Fruit fly (Drosophila melanogaster): Measurements from ENCODE around the gene Ent2.

The Ent2 gene

DNA sequence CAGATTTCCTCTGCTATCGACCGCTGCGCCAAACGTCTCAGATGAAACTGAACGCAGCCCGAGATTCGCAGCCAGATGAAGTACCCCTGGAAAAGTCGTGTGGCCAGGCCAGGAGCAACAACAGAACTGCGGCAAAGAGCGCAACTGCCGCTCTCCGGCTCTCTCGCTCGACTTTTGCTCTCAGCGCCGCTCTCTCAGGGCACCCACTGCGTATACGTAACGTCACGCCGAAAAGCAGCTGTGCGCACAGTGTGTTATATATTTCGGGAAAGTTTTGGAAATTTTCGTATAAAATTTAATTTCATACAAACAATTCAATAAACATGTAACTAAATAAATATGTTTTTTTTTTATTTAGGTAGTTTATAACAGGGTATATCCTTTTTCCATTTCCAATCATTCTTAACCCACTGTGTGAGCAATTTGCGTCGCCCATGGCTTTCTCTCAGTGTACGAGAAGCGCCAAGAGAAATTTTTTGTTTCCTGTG is 38.9 kb downstream of the Ent2 start, which contains the start of gene Dpp10 (continued):
- TF ChIP-seq Taf1 (GFP tag; IDR thresholded peaks at IDR 0.05): peak; percentile 94
- peak; percentile 37 for TF ChIP-seq btn (GFP tag; optimal IDR thresholded peaks at IDR 0.05)
- TF ChIP-seq vvl (GFP tag; IDR thresholded peaks at IDR 0.05): peak; percentile 97
- peak; percentile 95 for TF ChIP-seq HLH3B (GFP tag; IDR thresholded peaks at IDR 0.05)
- peak; percentile 73 for TF ChIP-seq Gsc (GFP tag; IDR thresholded peaks at IDR 0.05)
- TF ChIP-seq CG18476 (GFP tag; optimal IDR thresholded peaks at IDR 0.05): peak; percentile 84
- peak; percentile 28 for TF ChIP-seq Neu2 (GFP tag; optimal IDR thresholded peaks at IDR 0.05; ENCODE audit: borderline replicate concordance)
- TF ChIP-seq fru (optimal IDR thresholded peaks at IDR 0.05): no peak
- TF ChIP-seq Atf-2 (GFP tag; optimal IDR thresholded peaks at IDR 0.05): peak; percentile 72
- TF ChIP-seq GATAe (GFP tag; conservative IDR thresholded peaks at IDR 0.05): peak; percentile 92
- TF ChIP-seq Hr51 (GFP tag; optimal IDR thresholded peaks at IDR 0.05): peak; percentile 90 to 94
- peak; percentile 97 for TF ChIP-seq CG32532 (GFP tag; IDR thresholded peaks at IDR 0.05)
- TF ChIP-seq CG11247 (GFP tag; IDR thresholded peaks at IDR 0.05): peak; percentile 94
- TF ChIP-seq CG17568 (GFP tag; optimal IDR thresholded peaks at IDR 0.05): peak; percentile 83
- peak; percentile 65 for TF ChIP-seq abd-A (tag; optimal IDR thresholded peaks at IDR 0.05)
- TF ChIP-seq pfk (GFP tag; optimal IDR thresholded peaks at IDR 0.05): no peak
- peak; percentile 44 for TF ChIP-seq twi (tag; optimal IDR thresholded peaks at IDR 0.05)
- peak; percentile 95 for TF ChIP-seq CG11085 (GFP tag; IDR thresholded peaks at IDR 0.05)
- no peak for TF ChIP-seq p53 (GFP tag; optimal IDR thresholded peaks at IDR 0.05)
- TF ChIP-seq CG2120 (GFP tag; optimal IDR thresholded peaks at IDR 0.05): peak; percentile 98
- peak; percentile 74 for TF ChIP-seq CG33213 (GFP tag; optimal IDR thresholded peaks at IDR 0.05)
- TF ChIP-seq lmd (GFP tag; IDR thresholded peaks at IDR 0.05): peak; percentile 95
- peak; percentile 78 for TF ChIP-seq CG1529 (GFP tag; optimal IDR thresholded peaks at IDR 0.05)
- no peak for TF ChIP-seq usp (GFP tag; optimal IDR thresholded peaks at IDR 0.05)
- peak; percentile 75 for TF ChIP-seq sima (GFP tag; optimal IDR thresholded peaks at IDR 0.05)
- TF ChIP-seq CG17612 (GFP tag; IDR thresholded peaks at IDR 0.05): peak; percentile 93
- TF ChIP-seq CG8765 (GFP tag; IDR thresholded peaks at IDR 0.05): peak; percentile 77; the same call in 1 of the 2 replicates
- peak; percentile 83; the same call in 2 of the 3 replicates for TF ChIP-seq CG17361 (GFP tag; IDR thresholded peaks at IDR 0.05)
- TF ChIP-seq Rfx (GFP tag; IDR thresholded peaks at IDR 0.05): peak; percentile 99
- TF ChIP-seq Fer2 (tag; optimal IDR thresholded peaks at IDR 0.05): peak; percentile 86
- TF ChIP-seq CG13296 (GFP tag; optimal IDR thresholded peaks at IDR 0.05): peak; percentile 94
- TF ChIP-seq Xrp1 (GFP tag; IDR thresholded peaks at IDR 0.05): peak; percentile 92
- TF ChIP-seq zfh1 (GFP tag; IDR thresholded peaks at IDR 0.05): peak; percentile 85
- peak; percentile 54 for TF ChIP-seq CG13123 (GFP tag; optimal IDR thresholded peaks at IDR 0.05)
- TF ChIP-seq sna (GFP tag; IDR thresholded peaks at IDR 0.05; ENCODE audit: partially characterized antibody): no peak
- TF ChIP-seq CG6683 (GFP tag; optimal IDR thresholded peaks at IDR 0.05): peak; percentile 89
- TF ChIP-seq CG6254 (GFP tag; optimal IDR thresholded peaks at IDR 0.05): peak; percentile 27
- TF ChIP-seq caup (GFP tag; optimal IDR thresholded peaks at IDR 0.05; ENCODE audit: severe bottlenecking): peak; percentile 92
- no peak for TF ChIP-seq CG7745 (tag; optimal IDR thresholded peaks at IDR 0.05)
- TF ChIP-seq CG17385 (GFP tag; optimal IDR thresholded peaks at IDR 0.05): peak; percentile 88
- TF ChIP-seq CG8089 (GFP tag; optimal IDR thresholded peaks at IDR 0.05): peak; percentile 71
- peak; percentile 55 for TF ChIP-seq CG3838 (GFP tag; optimal IDR thresholded peaks at IDR 0.05)
- TF ChIP-seq ken (GFP tag; IDR thresholded peaks at IDR 0.05): peak; percentile 93
- peak; percentile 72 for TF ChIP-seq CG16779 (GFP tag; IDR thresholded peaks at IDR 0.05)
- peak; percentile 9 for TF ChIP-seq Lhr (GFP tag; optimal IDR thresholded peaks at IDR 0.05)
- TF ChIP-seq gcm2 (GFP tag; optimal IDR thresholded peaks at IDR 0.05): peak; percentile 78
- TF ChIP-seq Bgb (GFP tag; IDR thresholded peaks at IDR 0.05; ENCODE audit: partially characterized antibody): no peak
- TF ChIP-seq CG8388 (GFP tag; optimal IDR thresholded peaks at IDR 0.05): peak; percentile 65
- peak; percentile 95 for TF ChIP-seq PHDP (tag; optimal IDR thresholded peaks at IDR 0.05)
- peak; percentile 41 for TF ChIP-seq Usf (GFP tag; optimal IDR thresholded peaks at IDR 0.05)

All from whole organism, embryonic.